Worm (Caenorhabditis elegans) whole organism, L2 larva: ENCODE data around the gene F19H6.6.

Experiments used
- C34F6.9 ChIP-seq: fragments of 150-350 bp; optimal IDR thresholded peaks from 2 replicates; lab custom pipeline; 2014; ENCODE audit warnings: missing biosample characterization, missing genetic modification characterization
- F13H6.1 ChIP-seq: sonication (generic microtip); optimal IDR thresholded peaks from 2 replicates; lab custom pipeline; 2016; ENCODE audit warnings: missing genetic modification characterization, missing compliant biosample characterization
- R02D3.7 ChIP-seq: fragments of 150-350 bp; optimal IDR thresholded peaks from 2 replicates; lab custom pipeline; 2014; ENCODE audit warnings: missing biosample characterization, missing genetic modification characterization
- Y55F3AM.14 ChIP-seq: fragments of 200-800 bp; sonication (Bioruptor generic); optimal IDR thresholded peaks from 2 replicates; lab custom pipeline; 2018; ENCODE audit warnings: mild to moderate bottlenecking, missing genetic modification characterization, missing compliant biosample characterization
- alr-1 ChIP-seq: fragments of 150-350 bp; optimal IDR thresholded peaks from 2 replicates; lab custom pipeline; 2014; ENCODE audit warnings: missing biosample characterization, missing genetic modification characterization
- aly-2 ChIP-seq: fragments of 150-350 bp; optimal IDR thresholded peaks from 2 replicates; lab custom pipeline; 2014; ENCODE audit warnings: missing biosample characterization, missing genetic modification characterization
- ama-1 ChIP-seq: fragments of 150-350 bp; optimal IDR thresholded peaks from 2 replicates; lab custom pipeline; 2018; ENCODE audit warnings: inconsistent platforms
- blmp-1 ChIP-seq: sonication (generic microtip); optimal IDR thresholded peaks from 2 replicates; lab custom pipeline; 2017; ENCODE audit warnings: missing genetic modification characterization, mild to moderate bottlenecking, missing compliant biosample characterization, antibody characterized with exemption, moderate library complexity; ENCODE audit not compliant: insufficient read depth
- ceh-16 ChIP-seq: fragments of 150-350 bp; optimal IDR thresholded peaks from 2 replicates; lab custom pipeline; 2014; ENCODE audit warnings: missing biosample characterization, missing genetic modification characterization
- ceh-82 ChIP-seq: fragments of 150-350 bp; optimal IDR thresholded peaks from 2 replicates; lab custom pipeline; 2014; ENCODE audit warnings: missing biosample characterization, missing genetic modification characterization
- crh-2 ChIP-seq: sonication (generic microtip); optimal IDR thresholded peaks from 2 replicates; lab custom pipeline; 2017; ENCODE audit warnings: missing biosample characterization, missing genetic modification characterization
- dmd-4 ChIP-seq: sonication (generic microtip); optimal IDR thresholded peaks from 2 replicates; lab custom pipeline; 2017; ENCODE audit warnings: missing biosample characterization, missing genetic modification characterization
- egl-27 ChIP-seq: sonication (generic microtip); optimal IDR thresholded peaks from 3 replicates; lab custom pipeline; 2017; ENCODE audit warnings: missing biosample characterization, missing genetic modification reagents, missing genetic modification characterization
- elt-1 ChIP-seq: fragments of 150-350 bp; optimal IDR thresholded peaks from 2 replicates; lab custom pipeline; 2014; ENCODE audit warnings: missing biosample characterization, missing genetic modification characterization
- elt-3 ChIP-seq: sonication (generic microtip); optimal IDR thresholded peaks from 2 replicates; lab custom pipeline; 2017; ENCODE audit warnings: missing biosample characterization, missing genetic modification characterization
- fos-1 ChIP-seq: fragments of 150-350 bp; optimal IDR thresholded peaks from 2 replicates; lab custom pipeline; 2014; ENCODE audit warnings: missing biosample characterization, missing genetic modification characterization
- gmeb-1 ChIP-seq: fragments of 150-350 bp; optimal IDR thresholded peaks from 2 replicates; lab custom pipeline; 2014; ENCODE audit warnings: missing biosample characterization, missing genetic modification characterization
- lin-11 ChIP-seq: fragments of 150-350 bp; sonication (generic microtip); optimal IDR thresholded peaks from 2 replicates; lab custom pipeline; 2014; ENCODE audit warnings: missing biosample characterization, missing genetic modification characterization, inconsistent platforms, mixed read lengths
- lin-13 ChIP-seq: fragments of 150-350 bp; optimal IDR thresholded peaks from 2 replicates; lab custom pipeline; 2014; ENCODE audit warnings: missing biosample characterization, missing genetic modification reagents, missing genetic modification characterization
- lin-39 ChIP-seq: fragments of 150-350 bp; optimal IDR thresholded peaks from 2 replicates; lab custom pipeline; 2014; ENCODE audit warnings: missing biosample characterization, missing genetic modification reagents, missing genetic modification characterization
- mab-5 ChIP-seq: fragments of 150-350 bp; optimal IDR thresholded peaks from 2 replicates; lab custom pipeline; 2014; ENCODE audit warnings: missing biosample characterization, missing genetic modification characterization
- mbf-1 ChIP-seq: sonication (generic microtip); optimal IDR thresholded peaks from 2 replicates; lab custom pipeline; 2017; ENCODE audit warnings: missing biosample characterization, missing genetic modification characterization
- mdl-1 ChIP-seq, 2 experiments: fragments of 150-350 bp in 1 of 2; sonication (generic microtip) in 1 of 2; optimal IDR thresholded peaks; 2 replicates each; lab custom pipeline; 2017; ENCODE audit warnings: missing biosample characterization in 2 of 2, missing genetic modification characterization in 2 of 2
- nhr-129 ChIP-seq: fragments of 150-350 bp; optimal IDR thresholded peaks from 2 replicates; lab custom pipeline; 2014; ENCODE audit warnings: missing biosample characterization, missing genetic modification characterization
- nhr-21 ChIP-seq: fragments of 150-350 bp; optimal IDR thresholded peaks from 2 replicates; lab custom pipeline; 2014; ENCODE audit warnings: missing biosample characterization, missing genetic modification characterization
- nhr-23 ChIP-seq: fragments of 150-350 bp; optimal IDR thresholded peaks from 2 replicates; lab custom pipeline; 2014; ENCODE audit warnings: missing biosample characterization, missing genetic modification reagents, missing genetic modification characterization
- nhr-237 ChIP-seq: fragments of 150-350 bp; optimal IDR thresholded peaks from 2 replicates; lab custom pipeline; 2014; ENCODE audit warnings: missing biosample characterization, missing genetic modification characterization
- nhr-25 ChIP-seq: fragments of 150-350 bp; sonication (generic microtip); optimal IDR thresholded peaks from 3 replicates; lab custom pipeline; 2014; ENCODE audit warnings: missing biosample characterization, missing genetic modification characterization
- nhr-6 ChIP-seq: fragments of 150-350 bp; optimal IDR thresholded peaks from 2 replicates; lab custom pipeline; 2014; ENCODE audit warnings: missing biosample characterization, missing genetic modification characterization
- nhr-77 ChIP-seq: fragments of 150-350 bp; optimal IDR thresholded peaks from 2 replicates; lab custom pipeline; 2014; ENCODE audit warnings: missing biosample characterization, missing genetic modification characterization
- peb-1 ChIP-seq: fragments of 150-350 bp; optimal IDR thresholded peaks from 2 replicates; lab custom pipeline; 2014; ENCODE audit warnings: missing biosample characterization, missing genetic modification characterization
- sem-4 ChIP-seq: fragments of 150-350 bp; optimal IDR thresholded peaks from 2 replicates; lab custom pipeline; 2014; ENCODE audit warnings: missing biosample characterization, missing genetic modification reagents, missing genetic modification characterization
- skn-1 ChIP-seq: sonication (generic microtip); optimal IDR thresholded peaks from 2 replicates; lab custom pipeline; 2017; ENCODE audit warnings: missing biosample characterization, missing genetic modification characterization
- sma-3 ChIP-seq: sonication (generic microtip); optimal IDR thresholded peaks from 2 replicates; lab custom pipeline; 2016; ENCODE audit warnings: missing genetic modification reagents, missing genetic modification characterization, missing compliant biosample characterization
- sma-9 ChIP-seq, 2 experiments: fragments of 150-350 bp in 1 of 2; sonication (generic microtip) in 1 of 2; optimal IDR thresholded peaks; 2 replicates each; lab custom pipeline; 2014 to 2016; ENCODE audit warnings: missing genetic modification characterization in 2 of 2, mild to moderate bottlenecking in 1 of 2, missing biosample characterization in 1 of 2, missing compliant biosample characterization in 1 of 2, missing genetic modification reagents in 1 of 2, moderate library complexity in 1 of 2
- snpc-4 ChIP-seq: fragments of 150-350 bp; optimal IDR thresholded peaks from 2 replicates; lab custom pipeline; 2014; ENCODE audit warnings: missing biosample characterization, missing genetic modification characterization
- unc-39 ChIP-seq: fragments of 150-350 bp; optimal IDR thresholded peaks from 2 replicates; lab custom pipeline; 2014; ENCODE audit warnings: missing biosample characterization, missing genetic modification characterization
- unc-55 ChIP-seq: fragments of 150-350 bp; sonication (generic microtip); optimal IDR thresholded peaks from 3 replicates; lab custom pipeline; 2014; ENCODE audit warnings: missing biosample characterization, missing genetic modification reagents, missing genetic modification characterization
- unc-62 ChIP-seq: fragments of 150-350 bp; optimal IDR thresholded peaks from 2 replicates; lab custom pipeline; 2014; ENCODE audit warnings: missing biosample characterization, missing genetic modification reagents, missing genetic modification characterization
- zag-1 ChIP-seq: fragments of 150-350 bp; optimal IDR thresholded peaks from 2 replicates; lab custom pipeline; 2014; ENCODE audit warnings: missing biosample characterization, missing genetic modification characterization
- ztf-1 ChIP-seq: fragments of 200-800 bp; sonication (Bioruptor generic); conservative IDR thresholded peaks from 2 replicates; pipeline ENCODE4 v1.3.6; 2022; ENCODE audit warnings: missing genetic modification characterization, missing compliant biosample characterization
- ztf-11 ChIP-seq: sonication (generic microtip); optimal IDR thresholded peaks from 2 replicates; lab custom pipeline; 2017; ENCODE audit warnings: missing biosample characterization, missing genetic modification characterization
- ztf-4 ChIP-seq: fragments of 150-350 bp; optimal IDR thresholded peaks from 2 replicates; lab custom pipeline; 2014; ENCODE audit warnings: missing biosample characterization, missing genetic modification characterization

Gene F19H6.6

ce11 chrX:12341338-12341737, 19.3 kb upstream of the F19H6.6 start, which contains the start of gene zig-2:
TSS of gene zig-2 (minus strand) at chrX:12341438.
- TF ChIP-seq ama-1 (no peak), blmp-1 (no peak), ceh-82 (tag; lab: Kevin White, UChicago) (no peak), skn-1 (no peak), lin-39 (tag; lab: Kevin White, UChicago) (no peak), lin-13 (no peak), unc-39 (tag; lab: Kevin White, UChicago) (no peak), nhr-129 (tag; lab: Kevin White, UChicago) (no peak), mab-5 (no peak), snpc-4 (no peak), R02D3.7 (tag; lab: Kevin White, UChicago) (no peak)

DNA sequence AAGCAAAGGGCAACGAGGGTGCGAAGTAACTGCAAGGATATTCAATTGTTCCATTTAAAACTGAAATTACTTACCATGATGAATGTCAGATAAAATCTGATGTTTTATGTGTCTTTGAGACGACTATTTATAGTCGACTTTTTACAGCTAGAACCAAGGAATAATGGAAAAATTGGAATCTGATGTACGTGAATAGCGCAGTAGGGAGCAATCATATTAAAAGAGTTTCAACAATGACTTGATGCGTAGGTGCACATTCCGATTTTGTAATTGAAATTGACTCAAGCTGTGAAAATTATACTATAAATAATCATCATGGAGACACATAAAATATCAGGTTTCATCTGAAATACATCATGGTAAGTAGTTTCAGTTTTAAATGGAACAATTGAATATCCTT, 17.3 kb upstream of the F19H6.6 start, which contains the start of the genes nspc-9 and nspc-10:
TSS of gene nspc-9 (minus strand) at position 101 of the 400 bp plus-strand sequence.
TSS of gene nspc-10 (plus strand) at position 331 of the 400 bp plus-strand sequence.
- TF ChIP-seq ceh-82 (tag; lab: Kevin White, UChicago), result no peak
- TF ChIP-seq unc-62 (GFP tag; lab: Kevin White, UChicago), result no peak
- no peak for TF ChIP-seq unc-55 (GFP tag; lab: Kevin White, UChicago)
- no peak for TF ChIP-seq snpc-4
- no peak for TF ChIP-seq skn-1
- no peak for TF ChIP-seq ztf-1
- no peak for TF ChIP-seq sma-3 (GFP tag; lab: Kevin White, UChicago)
- no peak for TF ChIP-seq nhr-237 (tag; lab: Kevin White, UChicago)
- TF ChIP-seq zag-1 (tag; lab: Kevin White, UChicago), result no peak
- no peak for TF ChIP-seq F13H6.1
- TF ChIP-seq blmp-1, result no peak
- TF ChIP-seq Y55F3AM.14 (GFP tag; lab: Kevin White, UChicago), result no peak
- no peak for TF ChIP-seq fos-1 (tag; lab: Kevin White, UChicago)
- TF ChIP-seq lin-11 (tag; lab: Kevin White, UChicago), result no peak

DNA sequence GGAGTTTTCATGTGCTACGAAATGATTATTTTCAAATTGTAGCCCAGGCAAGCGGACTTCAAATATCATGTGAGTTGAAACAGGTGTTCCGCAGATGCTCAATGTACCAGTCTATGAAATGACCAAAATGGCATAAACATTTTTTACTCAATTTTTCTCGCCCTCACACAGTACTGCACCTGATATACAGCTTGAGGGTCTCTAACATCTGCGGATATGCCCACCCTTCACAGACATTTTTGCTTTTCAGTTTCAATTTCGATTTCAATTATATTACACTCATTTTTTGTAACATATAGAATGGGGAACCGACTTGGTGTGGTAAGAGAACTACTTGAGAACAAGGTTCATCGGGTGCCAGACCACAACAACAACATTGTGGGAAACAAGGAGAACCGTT, 13.9 kb upstream of the F19H6.6 start, which contains the start of gene F42F12.11:
TSS of gene F42F12.11 (plus strand) at position 301 of the 400 bp plus-strand sequence.
- TF ChIP-seq gmeb-1 (tag; lab: Kevin White, UChicago), result no peak
- no peak for TF ChIP-seq lin-39 (tag; lab: Kevin White, UChicago)
- no peak for TF ChIP-seq ztf-1
- TF ChIP-seq sem-4, result no peak
- TF ChIP-seq lin-13, result no peak
- no peak for TF ChIP-seq elt-1
- no peak for TF ChIP-seq peb-1 (tag; lab: Kevin White, UChicago)
- TF ChIP-seq C34F6.9 (tag; lab: Kevin White, UChicago), result no peak
- no peak for TF ChIP-seq skn-1
- no peak for TF ChIP-seq unc-62 (GFP tag; lab: Kevin White, UChicago)
- TF ChIP-seq crh-2 (tag; lab: Kevin White, UChicago), result no peak

- TF ChIP-seq mbf-1 (tag; lab: Kevin White, UChicago), result no peak
- no peak for TF ChIP-seq dmd-4
- no peak for TF ChIP-seq unc-55 (GFP tag; lab: Kevin White, UChicago)
- TF ChIP-seq aly-2 (tag; lab: Kevin White, UChicago), result no peak
- TF ChIP-seq nhr-237 (tag; lab: Kevin White, UChicago), result no peak
- TF ChIP-seq nhr-23 (tag; lab: Kevin White, UChicago), result no peak
- peak; percentile 61 for TF ChIP-seq nhr-129 (tag; lab: Kevin White, UChicago)
- TF ChIP-seq mab-5, result no peak
- TF ChIP-seq sma-9 (GFP tag; optimal IDR thresholded peaks at IDR 0.05; lab: Kevin White, UChicago), result peak; percentile 55
- TF ChIP-seq sma-9 (tag; optimal IDR thresholded peaks at IDR 0.05; lab: Kevin White, UChicago), result no peak
- TF ChIP-seq C34F6.9 (tag; lab: Kevin White, UChicago), result peak; percentile 13
- TF ChIP-seq egl-27 (tag; lab: Kevin White, UChicago), result peak; percentile 19
- TF ChIP-seq F13H6.1, result no peak
- no peak for TF ChIP-seq nhr-6 (tag; lab: Kevin White, UChicago)
- TF ChIP-seq peb-1 (tag; lab: Kevin White, UChicago), result no peak
- peak; percentile 35 for TF ChIP-seq crh-2 (tag; lab: Kevin White, UChicago)
- no peak for TF ChIP-seq blmp-1
- TF ChIP-seq nhr-77 (tag; lab: Kevin White, UChicago), result no peak
- TF ChIP-seq unc-62 (GFP tag; lab: Kevin White, UChicago), result no peak
- TF ChIP-seq nhr-21, result peak; percentile 31
- TF ChIP-seq ztf-11 (tag; lab: Kevin White, UChicago), result no peak
- TF ChIP-seq lin-13, result no peak
- no peak for TF ChIP-seq elt-1
- TF ChIP-seq alr-1 (tag; lab: Kevin White, UChicago), result no peak
- no peak for TF ChIP-seq lin-39 (tag; lab: Kevin White, UChicago)
- TF ChIP-seq zag-1 (tag; lab: Kevin White, UChicago), result no peak
- TF ChIP-seq fos-1 (tag; lab: Kevin White, UChicago), result peak; percentile 21
- no peak for TF ChIP-seq ceh-82 (tag; lab: Kevin White, UChicago)
- TF ChIP-seq elt-3 (tag; lab: Kevin White, UChicago), result no peak
- no peak for TF ChIP-seq mdl-1 (tag; optimal IDR thresholded peaks at IDR 0.05; lab: Kevin White, UChicago)
- no peak for TF ChIP-seq nhr-25 (tag; lab: Kevin White, UChicago)
- TF ChIP-seq sma-3 (GFP tag; lab: Kevin White, UChicago), result peak; percentile 34
- TF ChIP-seq snpc-4, result no peak
- TF ChIP-seq lin-11 (tag; lab: Kevin White, UChicago), result no peak
- TF ChIP-seq skn-1, result no peak
- TF ChIP-seq ceh-16 (tag; lab: Kevin White, UChicago), result no peak
- no peak for TF ChIP-seq ztf-4 (tag; lab: Kevin White, UChicago)
- no peak for TF ChIP-seq gmeb-1 (tag; lab: Kevin White, UChicago)
- TF ChIP-seq Y55F3AM.14 (GFP tag; lab: Kevin White, UChicago), result no peak
- no peak for TF ChIP-seq ztf-1
- TF ChIP-seq ama-1, result no peak
Measured at ce11 chrX:12347822-12348221, 12.8 kb upstream of the F19H6.6 start.
